Fruit fly (Drosophila melanogaster): ENCODE measurements around the gene Itpr.

The Itpr gene

DNA sequence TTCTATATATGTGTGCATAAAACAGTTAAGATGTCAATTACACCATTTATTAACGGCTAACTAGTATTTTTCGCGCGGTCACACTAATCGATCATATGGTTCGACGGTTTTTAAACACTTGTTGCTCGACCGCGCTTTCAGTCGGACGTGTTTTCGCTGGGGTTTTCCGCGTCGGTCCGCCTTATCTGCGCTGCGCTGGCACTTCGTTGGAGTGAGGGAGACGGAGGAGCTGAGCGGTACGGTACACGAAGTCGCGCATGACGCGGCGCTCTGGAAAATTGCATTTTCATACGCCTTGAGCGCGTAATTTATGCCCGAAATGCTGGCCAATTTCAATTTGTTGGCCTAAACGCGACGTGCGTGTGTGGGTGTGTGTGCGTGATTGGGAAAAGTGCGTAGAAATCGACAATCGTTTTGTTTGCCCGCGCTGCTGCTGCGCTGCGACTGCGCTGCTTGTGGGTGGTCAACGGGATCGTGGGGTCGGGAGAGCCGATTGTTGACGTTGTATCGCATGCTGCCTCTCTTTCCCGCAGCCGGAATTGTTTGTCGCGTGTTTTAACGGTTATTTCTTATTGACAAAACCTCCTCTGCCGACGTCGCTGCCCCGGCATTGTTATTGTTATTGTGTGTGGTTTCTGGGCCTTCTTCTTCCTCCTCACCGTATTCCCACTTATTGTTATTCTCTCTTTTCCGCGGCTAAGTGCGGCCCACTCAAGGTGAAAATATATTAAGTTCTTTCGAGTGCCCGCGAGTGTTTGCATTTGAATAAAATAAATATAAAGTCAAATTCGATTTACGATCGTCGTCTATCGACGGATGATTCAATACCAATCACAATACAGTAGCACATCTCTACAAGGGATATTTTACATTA, at the start of gene Itpr:
Itpr (plus strand) TSS at position 116 of the 874 bp plus-strand sequence.
- peak; percentile 15 for TF ChIP-seq CG17801 (GFP tag; optimal IDR thresholded peaks at IDR 0.05; ENCODE audit: partially characterized antibody)

DNA sequence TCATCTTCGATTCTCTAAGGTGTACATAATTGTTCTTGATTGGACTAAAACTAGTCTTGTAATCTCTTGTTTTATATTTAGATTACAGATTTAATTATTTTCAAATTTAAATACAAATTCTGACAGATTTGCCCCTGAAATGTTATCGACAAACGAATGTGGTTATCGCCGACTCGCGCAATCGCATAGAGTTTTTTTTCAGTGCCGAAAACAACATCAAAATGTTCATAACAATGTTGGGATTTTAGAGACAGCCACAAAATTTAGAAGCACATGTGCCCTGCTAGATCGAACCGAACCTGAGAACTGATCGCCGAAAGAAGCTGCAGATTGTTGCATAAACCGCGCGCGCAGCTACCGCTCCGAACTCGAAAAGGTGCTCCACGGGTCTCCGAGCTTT, 49.3 kb upstream of the Itpr start, which contains the start of gene POLDIP2:
POLDIP2 (plus strand) TSS at position 160 of the 400 bp plus-strand sequence.
- no peak for TF ChIP-seq CG17801 (GFP tag; optimal IDR thresholded peaks at IDR 0.05; ENCODE audit: partially characterized antibody)

DNA sequence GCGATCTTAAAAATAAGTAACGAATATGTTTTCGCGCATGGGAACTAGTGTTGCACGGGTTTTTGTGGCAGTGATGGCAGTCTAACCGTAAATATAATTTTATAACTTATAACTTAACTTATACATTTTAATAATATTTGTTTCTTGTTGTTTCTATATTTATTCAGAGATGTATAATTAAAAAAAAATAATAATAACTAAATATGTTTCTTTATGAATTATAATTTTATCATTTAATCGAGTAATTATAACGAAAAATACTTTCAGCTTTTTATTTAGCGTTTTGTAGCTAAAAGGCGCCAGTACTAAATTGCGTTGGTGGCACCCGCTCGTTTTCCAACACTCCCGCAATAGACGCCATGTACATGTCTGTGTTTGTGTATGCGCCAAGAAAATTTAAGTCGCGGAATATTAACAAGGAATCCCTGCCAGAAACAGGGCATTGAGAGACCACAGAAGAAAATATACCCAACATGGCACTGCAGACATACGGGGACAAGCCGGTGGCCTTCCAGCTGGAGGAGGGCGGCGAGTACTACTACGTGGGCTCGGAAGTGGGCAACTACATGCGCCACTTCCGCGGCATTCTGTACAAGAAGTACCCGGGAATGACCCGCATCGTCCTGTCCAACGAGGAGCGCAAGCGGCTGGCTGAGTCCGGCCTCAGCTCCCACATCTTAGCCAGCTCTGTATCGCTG, 46.2 kb upstream of the Itpr start, which contains the start of the genes mRpL44 and Snr1:
mRpL44 (minus strand) TSS at position 51 of the 698 bp plus-strand sequence.
Snr1 (plus strand) TSS at position 341 of the 698 bp plus-strand sequence.
- peak; percentile 45 for TF ChIP-seq CG17801 (GFP tag; optimal IDR thresholded peaks at IDR 0.05; ENCODE audit: partially characterized antibody)

DNA sequence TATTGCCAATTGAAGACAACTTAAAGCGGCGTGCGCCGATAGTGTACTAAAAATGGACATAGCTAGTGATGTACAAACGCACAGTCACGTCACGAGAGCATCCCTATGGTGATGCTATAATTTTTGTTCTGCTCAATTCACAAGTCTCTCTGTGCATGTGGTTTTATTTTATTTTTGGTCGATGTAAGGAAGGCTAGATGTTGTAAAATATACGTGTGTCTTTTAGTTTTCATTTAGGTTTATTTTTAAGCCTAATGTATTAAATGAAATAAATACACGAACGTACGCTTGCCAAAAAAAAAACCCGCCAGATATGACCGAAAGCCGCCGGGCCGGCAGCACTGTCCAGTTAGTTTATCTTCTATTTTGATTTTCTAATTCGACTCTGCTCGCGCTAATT, 42.4 kb upstream of the Itpr start, which contains the start of the genes CG45100, HDAC3 and Hcs:
CG45100 (minus strand) TSS at position 50 of the 400 bp plus-strand sequence.
HDAC3 (minus strand) TSS at position 50 of the 400 bp plus-strand sequence.
Hcs (plus strand) TSS at position 349 of the 400 bp plus-strand sequence.
- no peak for TF ChIP-seq CG17801 (GFP tag; optimal IDR thresholded peaks at IDR 0.05; ENCODE audit: partially characterized antibody)

DNA sequence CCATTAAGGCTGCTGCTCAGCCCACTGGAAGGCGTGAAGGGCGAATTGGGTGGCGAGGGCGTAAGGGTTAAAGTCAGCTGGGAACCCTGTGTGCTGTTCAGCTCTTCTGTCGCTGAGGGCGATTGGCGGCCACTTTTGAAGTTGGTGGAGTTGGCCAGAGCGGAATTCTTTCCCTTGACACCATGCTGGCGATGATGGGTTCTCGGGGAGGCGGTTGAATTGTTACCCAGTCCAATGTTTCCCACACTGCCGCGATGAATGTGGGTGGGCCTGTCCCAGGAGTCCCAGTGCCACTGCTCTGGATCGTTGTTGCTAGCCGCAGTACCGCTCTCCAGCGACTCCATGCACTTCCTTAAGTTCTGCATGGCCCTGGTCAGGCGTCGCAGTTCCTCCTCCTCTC, 34.1 kb upstream of the Itpr start:
- no peak for TF ChIP-seq CG17801 (GFP tag; optimal IDR thresholded peaks at IDR 0.05; ENCODE audit: partially characterized antibody)

DNA sequence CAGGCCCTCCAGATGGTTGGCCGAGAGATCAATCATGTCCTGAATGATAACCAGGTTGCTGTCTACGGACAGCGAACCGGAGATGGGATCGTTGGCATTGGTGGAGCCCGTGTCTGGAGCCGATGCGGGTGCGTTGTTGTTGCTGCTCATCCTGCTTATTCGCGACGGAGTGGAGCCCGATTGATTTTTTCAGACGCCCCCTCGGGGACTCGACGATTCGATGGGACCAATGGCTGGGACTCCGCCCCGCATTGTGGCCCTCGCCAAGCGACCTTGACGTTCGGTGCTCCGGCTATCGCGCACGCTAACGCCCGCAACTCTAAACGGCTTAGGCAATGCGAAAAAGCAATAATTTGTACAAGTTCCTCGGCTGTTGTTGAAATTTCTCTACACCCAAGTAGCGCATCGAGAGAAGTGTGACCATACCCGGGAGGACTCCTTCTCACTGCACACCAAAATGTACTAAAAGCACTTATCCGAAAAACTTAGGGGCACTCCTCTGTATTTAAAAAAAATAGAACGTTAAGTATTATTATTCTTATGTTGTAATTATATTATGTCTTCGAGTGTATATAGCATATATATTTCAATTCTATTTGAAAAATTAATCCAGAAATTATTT, 33.3 kb upstream of the Itpr start, which contains the start of gene ksr:
ksr (minus strand) TSS at position 419 of the 622 bp plus-strand sequence.
- TF ChIP-seq CG17801 (GFP tag; optimal IDR thresholded peaks at IDR 0.05; ENCODE audit: partially characterized antibody), result peak; percentile 11

DNA sequence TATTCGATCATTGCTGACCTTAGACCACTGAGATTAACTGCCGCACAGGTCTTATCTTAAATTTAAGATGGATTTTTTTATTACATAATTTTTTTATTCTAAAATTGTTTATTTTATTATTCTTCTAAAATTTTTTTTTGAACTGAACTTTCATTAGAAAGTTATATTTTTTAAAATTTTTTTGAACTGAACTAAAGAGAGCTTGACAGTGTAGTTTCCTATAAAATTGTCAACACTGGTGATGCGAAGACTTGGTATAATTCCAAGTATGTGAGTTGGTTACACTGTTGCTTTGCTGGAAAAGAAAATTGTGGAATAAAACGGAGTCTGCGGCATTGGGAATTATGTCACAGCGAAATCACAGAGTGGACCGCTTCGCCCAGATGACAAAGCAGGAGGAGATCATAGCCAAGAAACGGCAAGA, 31.6 kb upstream of the Itpr start, which contains the start of gene CG31550:
CG31550 (plus strand) TSS at position 249 of the 424 bp plus-strand sequence.
- peak; percentile 64 for TF ChIP-seq CG17801 (GFP tag; optimal IDR thresholded peaks at IDR 0.05; ENCODE audit: partially characterized antibody)

DNA sequence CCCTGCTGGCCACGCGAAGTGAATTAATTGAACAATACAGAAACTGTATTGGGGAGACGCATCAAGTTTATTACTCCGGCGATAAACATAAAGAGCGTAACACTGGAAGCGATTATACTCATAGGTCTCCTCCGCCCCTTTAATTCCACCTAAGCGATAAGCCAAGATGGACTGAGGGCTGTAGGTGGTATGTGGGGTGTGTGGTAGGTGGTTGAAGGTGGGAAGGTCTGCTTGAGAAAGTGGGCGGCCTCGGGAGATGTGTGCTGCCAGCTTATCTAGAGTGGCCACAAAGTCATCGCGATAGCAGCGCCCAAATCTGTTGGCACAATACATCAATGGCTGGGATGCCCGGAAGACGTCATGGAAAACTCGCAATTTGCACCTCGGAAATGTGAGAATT, 19.3 kb upstream of the Itpr start:
- no peak for TF ChIP-seq CG17801 (GFP tag; optimal IDR thresholded peaks at IDR 0.05; ENCODE audit: partially characterized antibody)

DNA sequence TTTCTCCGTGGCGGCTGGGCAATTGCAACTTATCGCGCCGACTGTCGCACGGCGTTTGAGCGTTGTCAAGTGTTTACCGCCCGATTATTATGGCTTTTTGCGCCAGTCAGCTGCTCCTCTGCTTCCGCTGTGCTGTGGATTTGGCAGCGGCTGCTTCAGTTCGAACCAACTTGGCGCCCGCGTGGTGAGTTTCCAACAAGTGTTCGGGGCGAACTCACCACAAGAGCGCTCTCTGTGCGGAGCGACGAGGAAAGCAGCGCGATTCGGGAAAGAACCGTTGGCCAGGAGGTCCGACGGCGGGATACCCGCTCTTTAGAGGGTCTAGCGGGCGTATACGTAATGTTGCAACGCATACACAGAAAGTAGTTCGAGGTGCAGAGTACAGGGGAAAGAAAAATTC, 14.3 kb upstream of the Itpr start, which contains the start of gene NKCC:
NKCC (minus strand) TSS at position 57 of the 400 bp plus-strand sequence.
- no peak for TF ChIP-seq CG17801 (GFP tag; optimal IDR thresholded peaks at IDR 0.05; ENCODE audit: partially characterized antibody)

DNA sequence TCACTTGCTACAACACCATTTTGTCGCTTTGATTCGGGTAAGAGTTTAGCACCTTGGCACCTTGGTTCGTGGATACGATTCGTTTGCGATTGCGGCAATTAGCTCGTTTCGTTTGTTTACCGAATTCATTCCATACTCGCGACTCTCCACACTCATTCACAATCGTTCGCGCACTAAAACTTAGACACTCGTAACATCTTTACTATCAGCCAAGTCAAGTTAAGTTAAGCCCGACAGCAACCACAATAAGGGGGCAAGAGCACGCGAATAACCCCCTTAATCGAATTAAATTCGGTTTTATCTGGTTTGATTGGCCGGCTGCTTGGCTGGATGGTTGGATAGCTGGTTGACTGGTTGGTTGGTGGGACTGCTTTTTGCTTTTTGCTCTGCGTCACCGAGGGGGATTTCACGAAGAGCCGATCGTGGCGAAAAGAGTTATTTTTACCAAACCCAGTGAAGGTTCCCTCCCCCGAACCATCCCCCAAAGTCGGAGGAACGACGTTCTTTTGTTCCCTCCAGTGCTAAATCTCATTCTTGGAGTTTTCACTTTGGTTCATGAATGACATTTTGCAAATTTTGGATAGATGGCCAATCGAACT, 13.0 kb upstream of the Itpr start:
- TF ChIP-seq CG17801 (GFP tag; optimal IDR thresholded peaks at IDR 0.05; ENCODE audit: partially characterized antibody), result no peak

DNA sequence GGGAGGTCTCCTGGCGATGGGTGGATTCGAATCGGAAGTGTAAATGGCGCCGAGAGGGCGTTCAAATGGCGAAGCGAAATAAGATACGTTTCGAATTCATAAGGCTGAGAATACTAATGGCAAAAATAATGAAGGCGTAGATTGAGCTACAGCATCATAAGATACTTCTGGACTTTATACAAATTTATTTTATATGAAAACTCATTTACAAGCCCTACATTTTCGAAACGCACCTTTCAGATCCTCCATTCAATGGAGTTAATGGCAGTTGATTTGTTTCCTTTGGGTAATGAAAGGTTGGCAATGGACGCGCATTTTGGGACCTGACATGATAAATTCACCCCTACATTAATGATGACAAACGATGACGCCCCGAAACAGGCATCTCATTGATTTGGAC, 2.2 kb upstream of the Itpr start:
- TF ChIP-seq CG17801 (GFP tag; optimal IDR thresholded peaks at IDR 0.05; ENCODE audit: partially characterized antibody), result no peak

DNA sequence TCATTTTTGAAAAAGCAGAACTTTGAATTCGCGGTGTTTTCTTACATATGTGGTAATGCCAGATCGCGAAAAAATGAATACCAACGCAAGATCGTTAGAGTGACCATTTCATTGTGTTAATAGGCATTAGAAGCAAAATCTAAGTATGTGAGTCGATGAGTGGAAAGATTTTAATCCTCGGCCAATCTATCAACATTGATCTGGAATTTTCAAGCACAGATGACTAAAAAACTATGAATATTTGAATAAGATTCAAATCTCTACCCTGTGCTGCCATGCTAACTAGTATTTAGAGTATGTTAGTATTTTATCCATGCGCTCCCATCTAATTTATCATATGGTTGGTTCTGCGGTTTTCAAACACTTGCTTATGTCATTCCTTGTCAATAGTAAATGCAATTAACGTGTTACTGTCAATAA, 325 bp upstream of the Itpr start:
- TF ChIP-seq CG17801 (GFP tag; optimal IDR thresholded peaks at IDR 0.05; ENCODE audit: partially characterized antibody), result no peak

DNA sequence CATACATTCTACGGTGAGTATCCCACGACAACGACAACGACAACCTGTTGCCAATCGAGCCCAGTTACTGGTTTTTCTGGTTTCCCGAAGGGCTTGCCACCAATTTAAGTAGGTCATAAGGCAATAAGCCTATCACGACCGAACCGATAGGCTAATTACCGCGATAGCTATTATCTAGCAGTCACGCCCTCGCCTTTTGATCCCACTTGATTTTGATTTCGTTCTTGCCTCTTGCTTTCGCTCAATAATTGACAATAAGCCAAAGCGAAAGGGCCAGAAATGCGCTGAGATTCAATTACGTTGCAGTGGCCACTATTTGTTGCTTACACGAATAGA, 927 bp downstream of the Itpr start:
- TF ChIP-seq CG17801 (GFP tag; optimal IDR thresholded peaks at IDR 0.05; ENCODE audit: partially characterized antibody), result no peak

DNA sequence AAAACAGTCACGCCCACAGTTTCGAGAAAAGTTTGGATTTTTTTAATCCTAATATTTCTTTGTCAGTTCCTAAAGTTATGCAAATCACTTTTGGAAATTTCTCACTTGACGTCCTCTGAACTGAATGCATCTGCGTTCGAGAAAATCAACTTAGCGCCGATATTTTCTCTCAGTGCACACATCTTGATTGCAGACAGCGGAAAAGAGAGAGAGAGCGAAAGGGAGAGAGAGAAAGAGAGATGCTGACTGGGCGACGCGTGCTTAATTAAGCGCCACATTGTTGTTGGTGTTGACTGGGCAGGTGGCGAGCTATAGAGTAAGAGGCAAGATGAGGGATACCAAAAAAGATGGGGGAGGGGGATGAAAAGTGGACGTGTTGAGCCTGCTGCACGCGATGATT, 1.7 kb downstream of the Itpr start:
- TF ChIP-seq CG17801 (GFP tag; optimal IDR thresholded peaks at IDR 0.05; ENCODE audit: partially characterized antibody), result no peak
